Fruit fly (Drosophila melanogaster): ENCODE results near the gene Cln3.

DNA sequence AAGACGTTTGTCGTGTGGAACGTTAAGA lies 22.6 kb downstream of the Cln3 start, which contains the start of gene CG42815:
- TF ChIP-seq Eip78C (GFP tag) (no peak), CG8632 (GFP tag; optimal IDR thresholded peaks at IDR 0.05) (no peak), Sox15 (GFP tag; optimal IDR thresholded peaks at IDR 0.05) (no peak), CG3919 (GFP tag; optimal IDR thresholded peaks at IDR 0.05) (no peak), topi (GFP tag; optimal IDR thresholded peaks at IDR 0.05) (no peak), salr (GFP tag; optimal IDR thresholded peaks at IDR 0.05) (no peak), CG8119 (GFP tag; IDR thresholded peaks at IDR 0.05) (no peak), CG6792 (GFP tag; optimal IDR thresholded peaks at IDR 0.05) (no peak), acj6 (GFP tag; optimal IDR thresholded peaks at IDR 0.05) (no peak), CG16779 (tag; optimal IDR thresholded peaks at IDR 0.05) (no peak), svp (GFP tag) (no peak), Blimp-1 (GFP tag; optimal IDR thresholded peaks at IDR 0.05) (no peak), CG3032 (tag; optimal IDR thresholded peaks at IDR 0.05) (no peak), CG32006 (GFP tag; optimal IDR thresholded peaks at IDR 0.05) (no peak)

All from whole organism, prepupa.